Worm (Caenorhabditis elegans) whole organism, L1 larva: ENCODE data around the gene ceh-39.

Experiments
- C04F5.9 ChIP-seq: sonication (generic microtip); optimal IDR thresholded peaks from 2 replicates; lab custom pipeline; 2016; ENCODE audit warnings: missing genetic modification characterization, missing compliant biosample characterization
- C16A3.4 ChIP-seq: fragments of 150-350 bp; optimal IDR thresholded peaks from 2 replicates; lab custom pipeline; 2014; ENCODE audit warnings: missing biosample characterization, missing genetic modification characterization
- C34B4.2 ChIP-seq: sonication (generic microtip); optimal IDR thresholded peaks from 2 replicates; lab custom pipeline; 2017; ENCODE audit warnings: mild to moderate bottlenecking, missing genetic modification characterization, missing compliant biosample characterization
- F16B12.6 ChIP-seq: fragments of 150-350 bp; optimal IDR thresholded peaks from 2 replicates; lab custom pipeline; 2014; ENCODE audit warnings: missing biosample characterization, missing genetic modification characterization
- aha-1 ChIP-seq: fragments of 150-350 bp; optimal IDR thresholded peaks from 2 replicates; lab custom pipeline; 2014; ENCODE audit warnings: missing biosample characterization, missing genetic modification characterization
- alr-1 ChIP-seq: fragments of 200-800 bp; sonication (Bioruptor generic); optimal IDR thresholded peaks from 2 replicates; lab custom pipeline; 2018; ENCODE audit warnings: borderline replicate concordance, mild to moderate bottlenecking, missing genetic modification characterization, missing compliant biosample characterization
- aly-2 ChIP-seq: fragments of 150-350 bp; optimal IDR thresholded peaks from 2 replicates; lab custom pipeline; 2014; ENCODE audit warnings: missing biosample characterization, missing genetic modification characterization
- blmp-1 ChIP-seq: fragments of 150-350 bp; optimal IDR thresholded peaks from 2 replicates; lab custom pipeline; 2014; ENCODE audit warnings: missing biosample characterization, missing genetic modification characterization
- ceh-63 ChIP-seq: fragments of 200-800 bp; sonication (Bioruptor generic); optimal IDR thresholded peaks from 2 replicates; lab custom pipeline; 2018; ENCODE audit warnings: mild to moderate bottlenecking, missing genetic modification characterization, missing compliant biosample characterization
- ceh-8 ChIP-seq: fragments of 200-800 bp; sonication (Bioruptor generic); optimal IDR thresholded peaks from 2 replicates; lab custom pipeline; 2018; ENCODE audit warnings: mild to moderate bottlenecking, missing genetic modification characterization, moderate library complexity, missing compliant biosample characterization
- ceh-82 ChIP-seq, 3 experiments: fragments of 150-350 bp in 1 of 3; sonication (generic microtip) in 2 of 3; optimal IDR thresholded peaks; 2 replicates each; lab custom pipeline; 2014 to 2017; ENCODE audit warnings: missing biosample characterization in 3 of 3, missing genetic modification characterization in 3 of 3
- ceh-90 ChIP-seq: sonication (generic microtip); optimal IDR thresholded peaks from 2 replicates; lab custom pipeline; 2016; ENCODE audit warnings: missing genetic modification characterization, missing compliant biosample characterization
- dpl-1 ChIP-seq, 3 experiments: fragments of 150-350 bp in 2 of 3; sonication (generic microtip) in 1 of 3; optimal IDR thresholded peaks; 2 replicates each; lab custom pipeline; 2014 to 2017; ENCODE audit warnings: missing biosample characterization in 3 of 3, missing genetic modification characterization in 3 of 3, missing genetic modification reagents in 3 of 3
- dsc-1 ChIP-seq: sonication (generic microtip); optimal IDR thresholded peaks from 2 replicates; lab custom pipeline; 2016; ENCODE audit warnings: mild to moderate bottlenecking, missing genetic modification characterization, missing compliant biosample characterization
- efl-1 ChIP-seq, 4 experiments: fragments of 150-350 bp; optimal IDR thresholded peaks in 3 of 4; peaks in 1 of 4; 1 replicate in 1 of 4; 2 replicates in 3 of 4; lab custom pipeline; 2014; ENCODE audit warnings: missing biosample characterization in 2 of 4, missing genetic modification characterization in 2 of 4, missing genetic modification reagents in 2 of 4
- egl-27 ChIP-seq, 2 experiments: fragments of 150-350 bp in 1 of 2; sonication (generic microtip); optimal IDR thresholded peaks; 3 replicates each; lab custom pipeline; 2017 to 2018; ENCODE audit warnings: missing biosample characterization in 2 of 2, missing genetic modification characterization in 2 of 2, missing genetic modification reagents in 2 of 2
- fkh-10 ChIP-seq: sonication (generic microtip); optimal IDR thresholded peaks from 2 replicates; lab custom pipeline; 2017; ENCODE audit warnings: missing biosample characterization, missing genetic modification reagents, missing genetic modification characterization
- grh-1 ChIP-seq: fragments of 200-800 bp; sonication (Bioruptor generic); IDR thresholded peaks from 2 replicates; pipeline ENCODE4 v1.3.6; 2022; ENCODE audit warnings: missing genetic modification reagents, missing genetic modification characterization, missing compliant biosample characterization
- hlh-4 ChIP-seq: sonication (generic microtip); optimal IDR thresholded peaks from 2 replicates; lab custom pipeline; 2016; ENCODE audit warnings: mild to moderate bottlenecking, missing genetic modification characterization, missing compliant biosample characterization
- irx-1 ChIP-seq: sonication (generic microtip); optimal IDR thresholded peaks from 2 replicates; lab custom pipeline; 2016; ENCODE audit warnings: missing genetic modification characterization, missing compliant biosample characterization
- lin-13 ChIP-seq: fragments of 150-350 bp; optimal IDR thresholded peaks from 2 replicates; lab custom pipeline; 2014; ENCODE audit warnings: missing biosample characterization, missing genetic modification reagents, missing genetic modification characterization
- lir-3 ChIP-seq: sonication (generic microtip); optimal IDR thresholded peaks from 2 replicates; lab custom pipeline; 2016; ENCODE audit warnings: mild to moderate bottlenecking, missing genetic modification characterization, moderate library complexity, missing compliant biosample characterization; ENCODE audit not compliant: poor library complexity
- mep-1 ChIP-seq: fragments of 150-350 bp; optimal IDR thresholded peaks from 2 replicates; lab custom pipeline; 2014; ENCODE audit warnings: missing biosample characterization, missing genetic modification characterization
- nhr-237 ChIP-seq: fragments of 150-350 bp; optimal IDR thresholded peaks from 2 replicates; lab custom pipeline; 2014; ENCODE audit warnings: missing biosample characterization, missing genetic modification characterization
- nhr-28 ChIP-seq: fragments of 150-350 bp; optimal IDR thresholded peaks from 2 replicates; lab custom pipeline; 2014; ENCODE audit warnings: missing biosample characterization, missing genetic modification characterization
- nhr-71 ChIP-seq: sonication (generic microtip); optimal IDR thresholded peaks from 2 replicates; lab custom pipeline; 2016; ENCODE audit warnings: mild to moderate bottlenecking, missing genetic modification characterization, moderate library complexity, missing compliant biosample characterization
- nhr-76 ChIP-seq: sonication (generic microtip); optimal IDR thresholded peaks from 2 replicates; lab custom pipeline; 2017; ENCODE audit warnings: missing biosample characterization, missing genetic modification characterization
- nhr-77 ChIP-seq: fragments of 150-350 bp; optimal IDR thresholded peaks from 2 replicates; lab custom pipeline; 2014; ENCODE audit warnings: missing biosample characterization, missing genetic modification characterization
- nhr-85 ChIP-seq: sonication (generic microtip); peaks from one replicate; lab custom pipeline; 2016; ENCODE audit warnings: missing genetic modification characterization, inconsistent platforms, missing compliant biosample characterization
- skn-1 ChIP-seq: fragments of 150-350 bp; optimal IDR thresholded peaks from 2 replicates; lab custom pipeline; 2014; ENCODE audit warnings: missing biosample characterization, missing genetic modification characterization
- snpc-4 ChIP-seq: fragments of 150-350 bp; optimal IDR thresholded peaks from 2 replicates; lab custom pipeline; 2014; ENCODE audit warnings: missing biosample characterization, missing genetic modification characterization
- unc-130 ChIP-seq: fragments of 150-350 bp; optimal IDR thresholded peaks from 2 replicates; lab custom pipeline; 2017; ENCODE audit warnings: missing biosample characterization, missing genetic modification characterization, inconsistent platforms
- unc-62 ChIP-seq: fragments of 150-350 bp; optimal IDR thresholded peaks from 2 replicates; lab custom pipeline; 2014; ENCODE audit warnings: missing biosample characterization, missing genetic modification reagents, missing genetic modification characterization
- zip-4 ChIP-seq: fragments of 200-800 bp; sonication (Bioruptor generic); optimal IDR thresholded peaks from 2 replicates; lab custom pipeline; 2018; ENCODE audit warnings: mild to moderate bottlenecking, missing genetic modification characterization, moderate library complexity, missing compliant biosample characterization
- ztf-11 ChIP-seq, 2 experiments: sonication (generic microtip); optimal IDR thresholded peaks; 2 replicates each; lab custom pipeline; 2016 to 2017; ENCODE audit warnings: missing genetic modification characterization in 2 of 2, missing biosample characterization in 1 of 2, missing compliant biosample characterization in 1 of 2
- ztf-4 ChIP-seq: fragments of 150-350 bp; optimal IDR thresholded peaks from 2 replicates; lab custom pipeline; 2014; ENCODE audit warnings: missing biosample characterization, missing genetic modification characterization

ceh-39 gene

ce11 chrX:1830475-1830874, 25.5 kb downstream of the ceh-39 start:
- TF ChIP-seq ceh-63 (GFP tag; lab: Kevin White, UChicago) = no peak
- TF ChIP-seq aly-2 (tag; lab: Kevin White, UChicago) = no peak
- no peak for TF ChIP-seq C04F5.9 (tag; lab: Kevin White, UChicago)
- TF ChIP-seq blmp-1 = no peak
- no peak for TF ChIP-seq ceh-8 (GFP tag; lab: Kevin White, UChicago)
- no peak for TF ChIP-seq snpc-4
- no peak for TF ChIP-seq aha-1 (tag; lab: Kevin White, UChicago)

- no peak for TF ChIP-seq ceh-82 (tag; optimal IDR thresholded peaks at IDR 0.05; lab: Kevin White, UChicago)
- peak; percentile 20 for TF ChIP-seq hlh-4 (tag; lab: Kevin White, UChicago)
- TF ChIP-seq zip-4 (GFP tag; lab: Kevin White, UChicago) = no peak
- no peak for TF ChIP-seq skn-1 (tag; lab: Kevin White, UChicago)
- no peak for TF ChIP-seq nhr-76
- no peak for TF ChIP-seq egl-27 (tag; optimal IDR thresholded peaks at IDR 0.05; lab: Kevin White, UChicago)
- TF ChIP-seq nhr-237 (tag; lab: Kevin White, UChicago) = no peak
- TF ChIP-seq lin-13 (GFP tag; lab: Kevin White, UChicago) = no peak
These were observed 26.0 kb downstream of the ceh-39 start, which contains the start of gene C14E2.6 for ce11 chrX:1829937-1830336. Gene C14E2.6, minus strand, starts transcription at chrX:1830037.

- no peak for TF ChIP-seq grh-1 (GFP tag; lab: Robert Waterston, UW)
- no peak for TF ChIP-seq fkh-10 (GFP tag; lab: Kevin White, UChicago)
- TF ChIP-seq unc-130 = no peak
- TF ChIP-seq efl-1 (optimal IDR thresholded peaks at IDR 0.05; lab: Kevin White, UChicago) = no peak
- no peak for TF ChIP-seq efl-1 (GFP tag; optimal IDR thresholded peaks at IDR 0.05 in 1 of 2; lab: Kevin White, UChicago)
- TF ChIP-seq irx-1 (tag; lab: Kevin White, UChicago) = no peak
- no peak for TF ChIP-seq lir-3 (tag; lab: Kevin White, UChicago)
- no peak for TF ChIP-seq dsc-1
- no peak for TF ChIP-seq nhr-85 (tag; lab: Kevin White, UChicago)
- TF ChIP-seq, all 84 proteins: peak for 0
These were observed 29.8 kb downstream of the ceh-39 start, which contains the start of gene C14E2.1 for ce11 chrX:1826166-1826565. Gene C14E2.1, plus strand, starts transcription at chrX:1826466.

- TF ChIP-seq nhr-77 (tag; lab: Kevin White, UChicago) (no peak), nhr-71 (tag; lab: Kevin White, UChicago) (no peak), ceh-63 (GFP tag; lab: Kevin White, UChicago) (no peak), C34B4.2 (tag; lab: Kevin White, UChicago) (no peak), alr-1 (no peak), ceh-90 (tag; lab: Kevin White, UChicago) (no peak), C16A3.4 (tag; lab: Kevin White, UChicago) (no peak), mep-1 (tag; lab: Kevin White, UChicago) (no peak), dpl-1 (GFP tag; optimal IDR thresholded peaks at IDR 0.05; lab: Kevin White, UChicago) (no peak), ztf-4 (tag; lab: Kevin White, UChicago) (no peak), unc-62 (GFP tag; lab: Kevin White, UChicago) (no peak), F16B12.6 (tag; lab: Kevin White, UChicago) (no peak), skn-1 (tag; lab: Kevin White, UChicago) (no peak)
These were observed 30.6 kb downstream of the ceh-39 start, which contains the start of gene C14E2.5 for ce11 chrX:1825290-1825832. Gene C14E2.5, minus strand, starts transcription at chrX:1825340.

- TF ChIP-seq ztf-11 (tag; optimal IDR thresholded peaks at IDR 0.05; lab: Kevin White, UChicago) (no peak), nhr-28 (tag; lab: Kevin White, UChicago) (no peak)
These were observed 34.7 kb downstream of the ceh-39 start, which contains the start of gene C14E2.4 for ce11 chrX:1821235-1821634. Gene C14E2.4, minus strand, starts transcription at chrX:1821335.
